Fruit fly (Drosophila melanogaster): ENCODE results near the gene CG6908.
A peak's percentile ranks its signal among the peaks of the same experiment; 100 is the strongest.

The CG6908 gene

DNA sequence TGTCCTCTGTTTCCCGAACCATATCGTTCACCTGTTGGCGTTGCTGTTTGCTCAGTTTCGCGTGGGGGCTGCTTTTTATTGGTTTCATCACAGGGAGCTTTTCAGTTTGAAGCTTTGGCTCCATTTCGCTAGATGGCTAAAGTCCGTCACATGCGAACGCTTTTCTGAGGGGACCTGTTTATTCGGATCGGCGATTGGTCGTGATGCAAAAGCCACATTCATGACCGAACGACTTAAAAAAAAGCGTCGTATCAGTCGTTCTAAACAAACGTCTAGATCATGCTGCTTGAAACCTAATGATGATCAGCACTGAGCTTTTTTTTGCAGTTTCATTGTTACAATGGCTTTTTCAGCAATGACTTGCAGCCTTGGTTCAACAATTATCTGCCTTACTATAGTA lies at the start of gene CG6908:
CG6908 (minus strand) TSS at position 152 of the 400 bp plus-strand sequence.
- TF ChIP-seq cnc (optimal IDR thresholded peaks at IDR 0.05) (peak; percentile 88 to 99), CG33017 (tag; optimal IDR thresholded peaks at IDR 0.05) (peak; percentile 42), tj (GFP tag; optimal IDR thresholded peaks at IDR 0.05) (no peak), pad (GFP tag; optimal IDR thresholded peaks at IDR 0.05) (peak; percentile 96), kay (GFP tag; ENCODE audit: borderline replicate concordance) (peak; percentile 33), cic (GFP tag; optimal IDR thresholded peaks at IDR 0.05) (peak; percentile 86), CG12768 (GFP tag; optimal IDR thresholded peaks at IDR 0.05) (peak; percentile 52), ovo (GFP tag; optimal IDR thresholded peaks at IDR 0.05) (no peak), CG5204 (GFP tag; optimal IDR thresholded peaks at IDR 0.05) (no peak), toe (GFP tag; optimal IDR thresholded peaks at IDR 0.05) (no peak), Mnt (GFP tag; optimal IDR thresholded peaks at IDR 0.05) (peak; percentile 65)

DNA sequence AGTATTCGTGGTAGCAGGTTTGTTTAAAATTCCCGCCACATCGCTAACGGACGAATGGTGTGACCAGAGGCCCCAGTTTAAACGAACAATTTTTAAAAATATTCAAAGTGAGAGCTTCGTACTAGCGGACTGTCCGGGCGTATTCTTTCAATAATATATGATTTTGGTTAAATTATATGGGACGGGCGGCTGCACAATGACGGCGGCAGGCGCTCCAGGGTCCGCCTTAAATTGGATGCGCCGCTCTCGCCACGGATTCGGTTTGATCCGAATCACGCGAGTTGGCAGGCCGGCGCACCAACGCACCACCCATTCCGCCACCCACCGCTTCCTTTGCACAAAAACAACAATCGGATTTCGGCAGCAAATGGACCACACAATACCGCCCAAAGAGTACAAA lies 45.5 kb upstream of the CG6908 start, which contains the start of gene CG14721:
CG14721 (plus strand) TSS at position 111 of the 400 bp plus-strand sequence.
- TF ChIP-seq CG1620 (GFP tag; optimal IDR thresholded peaks at IDR 0.05) (peak; percentile 5), Crg-1 (GFP tag; optimal IDR thresholded peaks at IDR 0.05) (no peak), CG5204 (GFP tag; optimal IDR thresholded peaks at IDR 0.05) (no peak), cnc (optimal IDR thresholded peaks at IDR 0.05) (no peak), CG14711 (tag; optimal IDR thresholded peaks at IDR 0.05) (peak; percentile 7), Mnt (GFP tag; optimal IDR thresholded peaks at IDR 0.05) (peak; percentile 50), bab1 (GFP tag; optimal IDR thresholded peaks at IDR 0.05) (peak; percentile 61), CG11617 (GFP tag; optimal IDR thresholded peaks at IDR 0.05) (peak; percentile 14), CG7045 (GFP tag; optimal IDR thresholded peaks at IDR 0.05) (peak; percentile 4)

DNA sequence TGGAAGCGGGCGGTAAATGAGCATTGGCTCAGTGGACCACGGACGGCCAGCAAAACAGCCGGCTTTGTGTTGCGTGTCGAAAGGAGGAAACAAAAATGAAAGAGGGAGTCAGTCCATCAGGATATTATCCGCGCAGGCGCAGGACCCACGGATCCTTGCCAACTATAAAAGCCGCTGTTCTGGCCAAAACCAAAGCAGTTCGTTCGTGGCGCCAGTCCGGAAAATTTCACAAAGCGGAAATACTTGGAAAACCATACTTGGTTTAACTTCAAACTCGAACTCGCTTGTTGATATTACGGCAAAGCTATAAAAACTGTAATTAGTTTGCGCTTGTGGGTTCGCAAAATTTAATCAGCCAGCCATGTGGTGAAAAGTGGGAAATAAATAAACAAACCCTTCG lies 31.7 kb upstream of the CG6908 start, which contains the start of gene CG12594:
CG12594 (plus strand) TSS at position 142 of the 400 bp plus-strand sequence.
- TF ChIP-seq CG7101 (tag; optimal IDR thresholded peaks at IDR 0.05) (no peak), CG33017 (tag; optimal IDR thresholded peaks at IDR 0.05) (no peak), cic (GFP tag; optimal IDR thresholded peaks at IDR 0.05) (no peak), bab1 (GFP tag; optimal IDR thresholded peaks at IDR 0.05) (no peak), CG5204 (GFP tag; optimal IDR thresholded peaks at IDR 0.05) (no peak), CG14711 (tag; optimal IDR thresholded peaks at IDR 0.05) (no peak), CG12768 (GFP tag; optimal IDR thresholded peaks at IDR 0.05) (no peak)

DNA sequence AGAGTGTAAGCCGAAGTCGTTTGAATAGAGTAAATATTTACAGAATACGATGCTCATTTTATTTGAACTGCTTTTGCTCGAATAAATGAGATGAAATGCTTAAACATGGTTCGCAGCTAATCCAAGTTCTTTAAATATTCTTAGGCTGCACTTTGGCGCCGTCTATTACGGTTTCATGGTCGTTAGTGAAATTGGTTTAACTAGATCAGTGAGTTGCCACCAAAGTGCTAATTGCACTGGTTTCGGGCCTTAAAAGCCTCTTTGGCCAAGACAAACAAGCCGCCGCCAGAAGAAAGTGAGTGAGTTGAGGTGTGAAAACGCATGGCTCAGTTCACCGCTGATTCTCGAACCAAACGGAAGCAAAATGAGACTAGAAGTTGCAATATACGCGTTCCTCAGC lies 21.5 kb upstream of the CG6908 start, which contains the start of gene CG14720:
CG14720 (plus strand) TSS at position 301 of the 400 bp plus-strand sequence.
- TF ChIP-seq ovo (GFP tag; optimal IDR thresholded peaks at IDR 0.05) (no peak), Mnt (GFP tag; optimal IDR thresholded peaks at IDR 0.05) (no peak), CG12768 (GFP tag; optimal IDR thresholded peaks at IDR 0.05) (no peak)

DNA sequence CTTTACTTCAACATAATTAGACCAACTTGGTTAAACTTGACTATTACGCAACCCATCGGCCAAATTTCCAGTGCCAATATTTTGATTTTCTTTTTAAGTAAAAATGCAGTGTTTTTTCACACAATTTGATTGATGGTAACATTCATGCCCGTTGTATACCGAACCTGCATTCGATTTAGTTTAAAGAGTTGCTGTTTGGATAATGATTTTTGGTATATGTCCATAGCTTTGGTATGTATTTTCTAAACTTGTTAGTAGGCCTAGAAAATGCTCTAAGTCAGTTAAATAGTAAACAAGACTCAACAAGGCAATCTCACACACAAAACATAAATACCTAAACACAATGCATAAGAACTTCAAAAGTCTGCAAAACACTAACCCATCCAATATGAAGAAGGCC lies 13.9 kb upstream of the CG6908 start, which contains the start of gene I-t:
I-t (plus strand) TSS at position 301 of the 400 bp plus-strand sequence.
- TF ChIP-seq CG5204 (GFP tag; optimal IDR thresholded peaks at IDR 0.05) (no peak), CG14711 (tag; optimal IDR thresholded peaks at IDR 0.05) (no peak), cnc (optimal IDR thresholded peaks at IDR 0.05) (no peak), CG1620 (GFP tag; optimal IDR thresholded peaks at IDR 0.05) (no peak), CG7045 (GFP tag; optimal IDR thresholded peaks at IDR 0.05) (no peak), ovo (GFP tag; optimal IDR thresholded peaks at IDR 0.05) (no peak), pad (GFP tag; optimal IDR thresholded peaks at IDR 0.05) (no peak), Crg-1 (GFP tag; optimal IDR thresholded peaks at IDR 0.05) (no peak), tj (GFP tag; optimal IDR thresholded peaks at IDR 0.05) (no peak), kay (GFP tag; ENCODE audit: borderline replicate concordance) (no peak), CG33017 (tag; optimal IDR thresholded peaks at IDR 0.05) (no peak), CG7101 (tag; optimal IDR thresholded peaks at IDR 0.05) (no peak), CG11617 (GFP tag; optimal IDR thresholded peaks at IDR 0.05) (no peak), Hr96 (GFP tag; optimal IDR thresholded peaks at IDR 0.05) (no peak), toe (GFP tag; optimal IDR thresholded peaks at IDR 0.05) (no peak), CG12768 (GFP tag; optimal IDR thresholded peaks at IDR 0.05) (no peak)

DNA sequence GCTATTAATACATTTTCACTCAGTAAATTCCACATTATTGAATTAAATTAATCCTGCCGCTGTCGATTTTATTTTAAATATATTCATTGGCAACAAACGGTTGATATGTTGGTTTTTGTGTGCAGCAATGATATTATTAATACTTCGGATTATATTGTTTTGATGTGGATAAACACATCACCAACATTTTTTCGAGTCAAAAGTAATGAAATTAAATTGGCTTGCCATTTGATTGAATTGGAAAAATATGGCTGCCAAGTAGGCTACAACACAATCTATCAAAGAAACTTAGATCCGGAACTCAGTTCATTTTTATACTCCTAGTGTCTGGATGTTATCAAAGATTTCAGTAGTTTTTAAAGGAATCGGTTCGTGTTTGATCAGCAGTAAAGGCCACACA lies 10.5 kb upstream of the CG6908 start, which contains the start of gene CG14718:
CG14718 (plus strand) TSS at position 301 of the 400 bp plus-strand sequence.
- TF ChIP-seq ovo (GFP tag; optimal IDR thresholded peaks at IDR 0.05), result no peak
- no peak for TF ChIP-seq CG33017 (tag; optimal IDR thresholded peaks at IDR 0.05)
- TF ChIP-seq CG11617 (GFP tag; optimal IDR thresholded peaks at IDR 0.05), result no peak

DNA sequence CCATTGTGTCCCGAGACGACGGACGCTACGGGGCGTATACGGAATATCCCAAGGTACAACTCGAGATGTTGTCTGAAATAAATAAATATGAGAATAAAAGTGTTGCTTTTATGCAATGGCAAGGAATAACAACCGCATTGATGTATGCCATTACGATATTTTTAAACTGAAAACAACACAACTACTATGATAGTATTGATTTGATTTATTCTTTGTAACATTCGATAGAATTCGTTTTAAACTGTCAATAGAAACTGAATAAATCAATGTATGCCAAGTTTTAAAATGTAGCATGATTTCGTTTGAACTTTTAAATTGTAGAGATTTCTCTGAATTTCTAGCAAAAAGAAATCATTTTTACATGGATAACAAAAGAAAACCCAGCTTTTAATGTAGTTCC lies 6.4 kb upstream of the CG6908 start, which contains the start of gene CG14717:
CG14717 (plus strand) TSS at position 301 of the 400 bp plus-strand sequence.
- TF ChIP-seq Crg-1 (GFP tag; optimal IDR thresholded peaks at IDR 0.05) (no peak), CG33017 (tag; optimal IDR thresholded peaks at IDR 0.05) (no peak), kay (GFP tag; ENCODE audit: borderline replicate concordance) (no peak), CG14711 (tag; optimal IDR thresholded peaks at IDR 0.05) (no peak)
